Worm (Caenorhabditis elegans): ENCODE data around the gene lon-3.

- TF ChIP-seq hlh-15 (tag; optimal IDR thresholded peaks at IDR 0.05) (no peak), ama-1 (optimal IDR thresholded peaks at IDR 0.05) (no peak), nhr-11 (tag; optimal IDR thresholded peaks at IDR 0.05) (no peak), pag-3 (tag; optimal IDR thresholded peaks at IDR 0.05; ENCODE audit: borderline replicate concordance) (no peak), odd-2 (tag; optimal IDR thresholded peaks at IDR 0.05) (no peak)
Observed at ce11 chrV:12183854-12184253, 14.6 kb downstream of the lon-3 start, which contains the start of gene usip-1.
